Fruit fly (Drosophila melanogaster): Measurements from ENCODE around the gene Alms1a.
A peak's percentile ranks its signal among the peaks of the same experiment; 100 is the strongest.

- TF ChIP-seq svp (GFP tag) (peak; percentile 43), Eip93F (GFP tag; optimal IDR thresholded peaks at IDR 0.05) (no peak), Hr4 (GFP tag; optimal IDR thresholded peaks at IDR 0.05) (no peak), lz (GFP tag; optimal IDR thresholded peaks at IDR 0.05) (peak; percentile 3), vri (GFP tag; optimal IDR thresholded peaks at IDR 0.05) (no peak), CG3919 (GFP tag; optimal IDR thresholded peaks at IDR 0.05) (peak; percentile 7), CG16779 (tag; optimal IDR thresholded peaks at IDR 0.05) (no peak), Sox102F (GFP tag; optimal IDR thresholded peaks at IDR 0.05) (peak; percentile 24), ss (GFP tag; optimal IDR thresholded peaks at IDR 0.05) (no peak), CG11902 (GFP tag; optimal IDR thresholded peaks at IDR 0.05) (no peak), dac (GFP tag; optimal IDR thresholded peaks at IDR 0.05) (no peak), Lpt (GFP tag; optimal IDR thresholded peaks at IDR 0.05) (no peak), Hr39 (GFP tag; optimal IDR thresholded peaks at IDR 0.05) (no peak), Met (GFP tag; optimal IDR thresholded peaks at IDR 0.05) (peak; percentile 36)
These were observed 54.0 kb downstream of the Alms1a start for dm6 chrX:4581769-4582168.

Data from whole organism, prepupa.